Worm (Caenorhabditis elegans): ENCODE data around the gene T04C12.9.

DNA sequence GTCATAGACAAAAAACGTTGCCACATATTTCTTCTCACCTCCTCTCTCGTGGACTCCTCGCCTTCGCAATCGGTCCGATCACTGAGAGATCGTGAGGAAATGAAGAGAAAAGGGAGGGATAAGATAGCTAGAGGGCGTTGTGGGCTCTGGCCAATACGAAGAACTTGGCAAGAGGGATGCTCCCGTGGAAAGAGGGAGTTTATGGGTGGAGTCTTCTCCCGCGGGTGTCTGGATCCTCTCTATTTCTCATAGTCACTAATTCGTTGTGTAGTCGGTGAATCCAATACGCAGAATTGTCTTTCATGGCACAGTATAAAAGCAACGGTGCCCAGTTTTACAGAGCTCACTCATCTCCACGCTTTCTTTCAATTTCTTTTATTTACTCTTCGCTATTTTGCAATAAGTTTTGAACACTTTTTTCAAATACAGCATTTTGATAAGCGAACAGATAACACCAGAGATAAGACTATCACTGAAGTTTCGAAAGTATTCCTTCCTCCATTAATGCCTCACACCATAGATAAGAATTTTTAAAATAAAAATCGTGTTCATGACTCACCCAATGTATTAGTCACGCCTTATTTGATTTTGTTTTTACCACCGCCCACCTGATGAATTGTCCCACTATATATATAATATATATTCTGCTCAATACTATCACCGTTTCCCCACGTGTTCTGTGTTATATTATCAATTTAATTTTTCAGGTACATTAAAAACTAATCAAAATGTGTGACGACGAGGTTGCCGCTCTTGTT is 17.5 kb upstream of the T04C12.9 start, which contains the start of gene act-1:
- TF ChIP-seq lin-39 (tag; optimal IDR thresholded peaks at IDR 0.05) (no peak), Y55F3AM.14 (GFP tag; optimal IDR thresholded peaks at IDR 0.05) (no peak), ztf-4 (tag; optimal IDR thresholded peaks at IDR 0.05) (no peak), nhr-12 (tag; optimal IDR thresholded peaks at IDR 0.05) (no peak), unc-62 (GFP tag; optimal IDR thresholded peaks at IDR 0.05) (no peak), lin-11 (tag; optimal IDR thresholded peaks at IDR 0.05) (no peak), R02D3.7 (tag; optimal IDR thresholded peaks at IDR 0.05) (no peak), egl-27 (tag; optimal IDR thresholded peaks at IDR 0.05) (no peak)
